Fruit fly (Drosophila melanogaster) whole organism, embryonic: Measurements from ENCODE around the gene Mcm5.

Experiments
- Antp ChIP-seq: fragments of 200-800 bp; sonication (Bioruptor generic); optimal IDR thresholded peaks from 3 replicates; lab custom pipeline; 2016; ENCODE audit warnings: missing biosample characterization, missing genetic modification characterization
- CG11093 ChIP-seq: fragments of 200-800 bp; sonication (Bioruptor generic); IDR thresholded peaks from 3 replicates; pipeline ENCODE4 v1.3.6; 2022; ENCODE audit warnings: missing biosample characterization, missing genetic modification characterization
- CG13123 ChIP-seq: fragments of 200-800 bp; sonication (Bioruptor generic); optimal IDR thresholded peaks from 2 replicates; lab custom pipeline; 2016; ENCODE audit warnings: missing biosample characterization, missing genetic modification characterization
- CG14014 ChIP-seq: fragments of 200-800 bp; sonication (Bioruptor generic); IDR thresholded peaks from 2 replicates; pipeline ENCODE4 v1.3.6; 2022; ENCODE audit warnings: missing biosample characterization, missing genetic modification characterization
- CG14965 ChIP-seq: fragments of 200-800 bp; sonication (Bioruptor generic); optimal IDR thresholded peaks from 2 replicates; lab custom pipeline; 2016; ENCODE audit warnings: missing biosample characterization, missing genetic modification characterization, borderline replicate concordance
- CG1603 ChIP-seq: fragments of 200-800 bp; sonication (Bioruptor generic); optimal IDR thresholded peaks from 2 replicates; lab custom pipeline; 2019; ENCODE audit warnings: missing biosample characterization, mild to moderate bottlenecking, missing genetic modification characterization, moderate library complexity
- CG17359 ChIP-seq: fragments of 200-800 bp; sonication (Bioruptor generic); optimal IDR thresholded peaks from 3 replicates; lab custom pipeline; 2018; ENCODE audit warnings: missing biosample characterization, mild to moderate bottlenecking, missing genetic modification characterization, moderate library complexity
- CG17361 ChIP-seq: fragments of 200-800 bp; sonication (Bioruptor generic); IDR thresholded peaks from 3 replicates; pipeline ENCODE4 v1.3.6; 2022; ENCODE audit warnings: missing biosample characterization, missing genetic modification characterization
- CG18011 ChIP-seq: fragments of 200-800 bp; sonication (Bioruptor generic); optimal IDR thresholded peaks from 2 replicates; lab custom pipeline; 2017; ENCODE audit warnings: missing biosample characterization, missing genetic modification characterization, mild to moderate bottlenecking, moderate library complexity, missing genotype
- CG18262 ChIP-seq: fragments of 200-800 bp; optimal IDR thresholded peaks from 3 replicates; lab custom pipeline; 2019; ENCODE audit warnings: missing biosample characterization, mild to moderate bottlenecking, missing genetic modification characterization, moderate library complexity
- CG2129 ChIP-seq: fragments of 200-800 bp; sonication (Bioruptor generic); IDR thresholded peaks from 2 replicates; pipeline ENCODE4 v1.3.6; 2022; ENCODE audit warnings: missing biosample characterization, missing genetic modification characterization; ENCODE audit not compliant: partially characterized antibody
- CG31365 ChIP-seq: fragments of 200-800 bp; sonication (Bioruptor generic); optimal IDR thresholded peaks from 2 replicates; lab custom pipeline; 2018; ENCODE audit warnings: missing biosample characterization, mild to moderate bottlenecking, missing genetic modification characterization
- CG31441 ChIP-seq: fragments of 200-800 bp; sonication (Bioruptor generic); IDR thresholded peaks from 2 replicates; pipeline ENCODE4 v1.3.6; 2022; ENCODE audit warnings: missing biosample characterization, missing genetic modification characterization
- CG4424 ChIP-seq: fragments of 200-800 bp; sonication (Bioruptor generic); optimal IDR thresholded peaks from 3 replicates; lab custom pipeline; 2016; ENCODE audit warnings: missing biosample characterization, missing genetic modification characterization
- CG8944 ChIP-seq: fragments of 200-800 bp; sonication (Bioruptor generic); optimal IDR thresholded peaks from 3 replicates; lab custom pipeline; 2016; ENCODE audit warnings: missing biosample characterization, missing genetic modification characterization
- Dfd ChIP-seq, 2 experiments: fragments of >200 bp; optimal IDR thresholded peaks; 2 replicates each; lab custom pipeline; 2017; ENCODE audit warnings: missing biosample characterization in 2 of 2, missing genetic modification characterization in 2 of 2
- E2f1 ChIP-seq: fragments of 200-800 bp; sonication (Bioruptor generic); IDR thresholded peaks from 2 replicates; pipeline ENCODE4 v1.3.6; 2022; ENCODE audit warnings: missing biosample characterization, missing genetic modification characterization
- Ets65A ChIP-seq: fragments of 200-800 bp; sonication (Bioruptor generic); peaks from one replicate; lab custom pipeline; 2016; ENCODE audit warnings: missing biosample characterization, missing genetic modification characterization
- Gsc ChIP-seq: fragments of 200-800 bp; sonication (Bioruptor generic); IDR thresholded peaks from 2 replicates; pipeline ENCODE4 v1.3.6; 2022; ENCODE audit warnings: missing biosample characterization, missing genetic modification characterization
- H15 ChIP-seq: fragments of 200-800 bp; sonication (Bioruptor generic); IDR thresholded peaks from 3 replicates; pipeline ENCODE4 v1.3.6; 2022; ENCODE audit warnings: missing biosample characterization, missing genetic modification characterization
- Hey ChIP-seq: fragments of 200-800 bp; sonication (Bioruptor generic); optimal IDR thresholded peaks from 3 replicates; lab custom pipeline; 2018; ENCODE audit warnings: missing biosample characterization, mild to moderate bottlenecking, missing genetic modification characterization
- HmgD ChIP-seq: fragments of 200-800 bp; sonication (Bioruptor generic); optimal IDR thresholded peaks from 3 replicates; lab custom pipeline; 2016; ENCODE audit warnings: missing biosample characterization, missing genetic modification characterization
- Hr3 ChIP-seq: fragments of 200-800 bp; sonication (Bioruptor generic); optimal IDR thresholded peaks from 3 replicates; lab custom pipeline; 2016; ENCODE audit warnings: missing biosample characterization, missing genetic modification characterization
- MBD-R2 ChIP-seq: fragments of 200-800 bp; sonication (Bioruptor generic); IDR thresholded peaks from 2 replicates; pipeline ENCODE4 v1.3.6; 2022; ENCODE audit warnings: missing biosample characterization, missing genetic modification characterization
- Med ChIP-seq: fragments of 200-800 bp; sonication (Bioruptor generic); peaks from one replicate; lab custom pipeline; 2016; ENCODE audit warnings: missing biosample characterization, missing genetic modification characterization, mild to moderate bottlenecking, inconsistent platforms, moderate library complexity
- Meics ChIP-seq: fragments of 200-800 bp; sonication (Bioruptor generic); optimal IDR thresholded peaks from 2 replicates; lab custom pipeline; 2017; ENCODE audit warnings: missing biosample characterization, mild to moderate bottlenecking, missing genetic modification characterization
- Mes4 ChIP-seq: fragments of 200-800 bp; sonication (Bioruptor generic); optimal IDR thresholded peaks from 2 replicates; lab custom pipeline; 2016; ENCODE audit warnings: missing biosample characterization, missing genetic modification characterization
- Sry-δ ChIP-seq: fragments of 200-800 bp; sonication (Bioruptor generic); optimal IDR thresholded peaks from 2 replicates; lab custom pipeline; 2016; ENCODE audit warnings: missing biosample characterization, missing genetic modification characterization
- aop ChIP-seq: fragments of 200-800 bp; sonication (Bioruptor generic); IDR thresholded peaks from 2 replicates; pipeline ENCODE4 v1.3.6; 2022; ENCODE audit warnings: missing biosample characterization, missing genetic modification characterization
- ase ChIP-seq: fragments of 200-800 bp; sonication (Bioruptor generic); IDR thresholded peaks from 3 replicates; pipeline ENCODE4 v1.3.6; 2022; ENCODE audit warnings: missing biosample characterization, missing genetic modification characterization
- bsh ChIP-seq, 2 experiments: fragments of 200-800 bp; sonication (Bioruptor generic); optimal IDR thresholded peaks; 2 replicates each; lab custom pipeline; 2017 to 2018; ENCODE audit warnings: mild to moderate bottlenecking in 2 of 2, missing biosample characterization in 2 of 2, missing genetic modification characterization in 2 of 2, moderate library complexity in 1 of 2
- dysf ChIP-seq: fragments of 200-800 bp; sonication (Bioruptor generic); IDR thresholded peaks from 3 replicates; pipeline ENCODE4 v1.3.6; 2022; ENCODE audit warnings: missing biosample characterization, missing genetic modification characterization
- en ChIP-seq: fragments of 200-800 bp; sonication (Bioruptor generic); optimal IDR thresholded peaks from 2 replicates; lab custom pipeline; 2016; ENCODE audit warnings: missing biosample characterization, missing genetic modification characterization
- jumu ChIP-seq: fragments of 200-800 bp; sonication (Bioruptor generic); optimal IDR thresholded peaks from 3 replicates; lab custom pipeline; 2016; ENCODE audit warnings: missing biosample characterization, missing genetic modification characterization
- lbe ChIP-seq: fragments of 200-800 bp; sonication (Bioruptor generic); optimal IDR thresholded peaks from 2 replicates; lab custom pipeline; 2016; ENCODE audit warnings: missing biosample characterization, mild to moderate bottlenecking, missing genetic modification characterization
- maf-S ChIP-seq: fragments of 200-800 bp; sonication (Bioruptor generic); optimal IDR thresholded peaks from 2 replicates; lab custom pipeline; 2016; ENCODE audit warnings: missing biosample characterization, missing genetic modification characterization
- nmo ChIP-seq: fragments of 200-800 bp; sonication (Bioruptor generic); optimal IDR thresholded peaks from 2 replicates; lab custom pipeline; 2018; ENCODE audit warnings: missing biosample characterization, mild to moderate bottlenecking, missing genetic modification characterization, moderate library complexity
- nom ChIP-seq: fragments of 200-800 bp; sonication (Bioruptor generic); optimal IDR thresholded peaks from 2 replicates; lab custom pipeline; 2017; ENCODE audit warnings: missing biosample characterization, missing genetic modification characterization, mild to moderate bottlenecking, moderate library complexity, missing genetic modification reagents
- onecut ChIP-seq: fragments of 200-800 bp; sonication (Bioruptor generic); IDR thresholded peaks from 2 replicates; pipeline ENCODE4 v1.3.6; 2022; ENCODE audit warnings: missing biosample characterization, missing genetic modification characterization
- p53 ChIP-seq: fragments of 200-800 bp; sonication (Bioruptor generic); optimal IDR thresholded peaks from 2 replicates; lab custom pipeline; 2016; ENCODE audit warnings: missing biosample characterization, missing genetic modification characterization
- pb ChIP-seq: fragments of 200-800 bp; sonication (Bioruptor generic); optimal IDR thresholded peaks from 3 replicates; lab custom pipeline; 2016; ENCODE audit warnings: missing biosample characterization, missing genetic modification characterization
- phol ChIP-seq: fragments of 200-800 bp; sonication (Bioruptor generic); optimal IDR thresholded peaks from 3 replicates; lab custom pipeline; 2018; ENCODE audit warnings: missing biosample characterization, mild to moderate bottlenecking, missing genetic modification characterization, moderate library complexity
- prd ChIP-seq, 3 experiments: fragments of >200 bp in 2 of 3; fragments of 200-800 bp in 1 of 3; sonication (Bioruptor generic) in 1 of 3; optimal IDR thresholded peaks in 2 of 3; IDR thresholded peaks in 1 of 3; 2 replicates in 2 of 3; 3 replicates in 1 of 3; pipeline versions ENCODE4 v1.3.6 to Lab custom; 2017 to 2022; ENCODE audit warnings: missing biosample characterization in 1 of 3, missing genetic modification characterization in 1 of 3
- pzg ChIP-seq: fragments of 200-800 bp; sonication (Bioruptor generic); optimal IDR thresholded peaks from 3 replicates; lab custom pipeline; 2018; ENCODE audit warnings: missing biosample characterization, mild to moderate bottlenecking, missing genetic modification characterization, moderate library complexity
- ro ChIP-seq: fragments of 200-800 bp; sonication (Bioruptor generic); IDR thresholded peaks from 2 replicates; pipeline ENCODE4 v1.3.6; 2022; ENCODE audit warnings: missing biosample characterization, missing genetic modification characterization
- sens ChIP-seq: fragments of 200-800 bp; sonication (Bioruptor generic); peaks from one replicate; lab custom pipeline; 2016; ENCODE audit warnings: missing biosample characterization, missing genetic modification characterization
- sim ChIP-seq: fragments of 200-800 bp; sonication (Bioruptor generic); IDR thresholded peaks from 2 replicates; pipeline ENCODE4 v1.3.6; 2022; ENCODE audit warnings: missing biosample characterization, missing genetic modification characterization
- sob ChIP-seq: fragments of 200-800 bp; sonication (Bioruptor generic); IDR thresholded peaks from 2 replicates; pipeline ENCODE4 v1.3.6; 2022; ENCODE audit warnings: missing biosample characterization, missing genetic modification characterization
- ssp ChIP-seq: fragments of 200-800 bp; sonication (Bioruptor generic); IDR thresholded peaks from 2 replicates; pipeline ENCODE4 v1.3.6; 2022; ENCODE audit warnings: missing biosample characterization, missing genetic modification characterization
- tap ChIP-seq: fragments of 200-800 bp; optimal IDR thresholded peaks from 3 replicates; lab custom pipeline; 2019; ENCODE audit warnings: missing biosample characterization, mild to moderate bottlenecking, missing genetic modification characterization, moderate library complexity
- vnd ChIP-seq: fragments of 200-800 bp; sonication (Bioruptor generic); IDR thresholded peaks from 3 replicates; pipeline ENCODE4 v1.3.6; 2022; ENCODE audit warnings: missing biosample characterization, missing genetic modification characterization; ENCODE audit not compliant: partially characterized antibody

The Mcm5 gene

DNA sequence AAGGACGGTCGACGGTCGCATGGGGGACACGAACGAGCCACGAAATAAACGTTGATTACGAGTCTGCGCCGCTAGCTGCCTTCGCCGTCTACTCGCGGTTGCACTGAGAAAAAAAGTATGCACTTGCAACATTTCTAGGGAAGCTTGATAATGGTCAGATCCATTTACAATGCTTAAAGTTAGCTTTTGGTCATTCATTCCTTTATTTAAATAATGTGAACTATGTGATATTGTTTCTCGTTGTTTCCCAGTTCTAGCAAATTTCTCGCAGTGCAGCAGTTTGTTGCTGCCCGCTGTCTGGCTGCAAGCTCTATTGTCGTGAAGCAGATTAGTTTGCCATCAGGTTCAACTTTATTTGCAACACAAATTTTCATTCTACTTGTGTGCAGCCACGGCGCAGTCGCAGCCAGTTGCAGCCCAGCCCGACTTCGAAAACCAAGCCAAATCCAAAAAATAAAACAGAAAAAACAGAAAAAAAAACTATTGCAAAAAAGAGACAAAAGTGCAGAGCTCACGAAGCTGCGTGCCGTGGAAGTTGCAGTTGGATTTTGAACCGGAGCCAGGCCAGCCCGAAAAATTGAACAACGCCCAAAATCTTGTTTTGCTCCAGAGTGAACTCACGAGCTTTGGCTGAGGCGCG is 44.3 kb downstream of the Mcm5 start (continued):
- no peak for TF ChIP-seq prd (optimal IDR thresholded peaks at IDR 0.05; lab: Kevin White, UChicago)
- TF ChIP-seq prd (GFP tag; IDR thresholded peaks at IDR 0.05; lab: Robert Waterston, UW), result peak; percentile 47; the same call in 2 of the 3 replicates
- TF ChIP-seq CG17359 (tag; lab: Kevin White, UChicago), result peak; percentile 8
- no peak for TF ChIP-seq jumu (GFP tag; lab: Kevin White, UChicago)
- peak; percentile 32 for TF ChIP-seq CG4424
- 0 out of 3 replicates have a peak, but pooled peaks have one; percentile 40 for TF ChIP-seq dysf (GFP tag; lab: Robert Waterston, UW)
- TF ChIP-seq onecut (GFP tag; lab: Robert Waterston, UW), result no peak
- TF ChIP-seq nom (GFP tag; lab: Kevin White, UChicago), result peak; percentile 79
- TF ChIP-seq sim, result peak; percentile 38; the same call in 1 of the 2 replicates
- peak; percentile 7 for TF ChIP-seq Antp (GFP tag; lab: Kevin White, UChicago)
- peak; percentile 35 for TF ChIP-seq phol (tag; lab: Kevin White, UChicago)
- no peak for TF ChIP-seq sob
- no peak for TF ChIP-seq CG31365 (tag; lab: Kevin White, UChicago)
- no peak for TF ChIP-seq Meics (GFP tag; lab: Kevin White, UChicago)
- no peak for TF ChIP-seq maf-S
- no peak for TF ChIP-seq CG18011 (GFP tag; lab: Kevin White, UChicago)
- peak; percentile 9; the same call in 1 of the 2 replicates for TF ChIP-seq Gsc (GFP tag; lab: Robert Waterston, UW)
- no peak for TF ChIP-seq ro (GFP tag; lab: Robert Waterston, UW)
- no peak for TF ChIP-seq Mes4 (GFP tag; lab: Kevin White, UChicago)
- TF ChIP-seq CG17361 (GFP tag; lab: Robert Waterston, UW), result no peak
- TF ChIP-seq nmo (GFP tag; lab: Kevin White, UChicago), result peak; percentile 7
- TF ChIP-seq pzg (GFP tag; lab: Kevin White, UChicago), result no peak
- no peak for TF ChIP-seq aop (GFP tag; lab: Robert Waterston, UW)
- TF ChIP-seq pb (GFP tag; lab: Kevin White, UChicago), result no peak
- TF ChIP-seq vnd (GFP tag; lab: Robert Waterston, UW), result no peak
- peak; percentile 11 for TF ChIP-seq CG18262
- TF ChIP-seq ase (GFP tag; lab: Robert Waterston, UW), result 0 out of 3 replicates have a peak, but pooled peaks have one; percentile 17
- TF ChIP-seq p53, result no peak
- TF ChIP-seq tap (tag; lab: Kevin White, UChicago), result no peak
- TF ChIP-seq CG31441 (GFP tag; lab: Robert Waterston, UW), result peak; percentile 42; the same call in 1 of the 2 replicates
- no peak for TF ChIP-seq MBD-R2 (GFP tag; lab: Robert Waterston, UW)
- TF ChIP-seq bsh (GFP tag; optimal IDR thresholded peaks at IDR 0.05; lab: Kevin White, UChicago), result peak in 1 of 2 experiments; percentile 67
- TF ChIP-seq H15 (GFP tag; lab: Robert Waterston, UW), result no peak
- no peak for TF ChIP-seq CG8944 (GFP tag; lab: Kevin White, UChicago)
- no peak for TF ChIP-seq E2f1 (GFP tag; lab: Robert Waterston, UW)
- no peak for TF ChIP-seq Sry-δ
- no peak for TF ChIP-seq CG14014 (GFP tag; lab: Robert Waterston, UW)
- TF ChIP-seq Hr3 (GFP tag; lab: Kevin White, UChicago), result no peak
- peak; percentile 45 for TF ChIP-seq sens (GFP tag; lab: Kevin White, UChicago)
- no peak for TF ChIP-seq Hey (tag; lab: Kevin White, UChicago)

DNA sequence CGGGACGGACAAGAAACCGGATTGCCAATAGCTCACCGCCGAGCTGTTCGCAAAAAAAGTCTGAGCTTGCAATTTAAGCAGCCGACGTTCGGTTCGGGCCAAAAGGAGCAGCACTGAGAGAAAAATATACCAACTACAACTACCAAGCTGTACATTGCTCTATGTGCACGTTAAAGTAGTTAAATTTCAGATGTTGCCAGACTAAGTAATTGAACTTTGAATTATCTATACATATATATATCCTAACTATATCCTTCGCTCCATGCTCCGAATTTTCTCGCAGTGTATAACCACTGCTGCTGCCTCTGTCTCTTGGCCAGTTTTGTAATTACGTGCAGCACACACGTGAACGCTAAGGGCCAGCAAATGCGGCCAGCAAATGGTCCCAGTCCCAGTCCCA is 46.6 kb downstream of the Mcm5 start:
- peak; percentile 28 for TF ChIP-seq Med (GFP tag; lab: Kevin White, UChicago)
- peak; percentile 25 for TF ChIP-seq CG1603 (tag; lab: Kevin White, UChicago)
- no peak for TF ChIP-seq en (GFP tag; lab: Kevin White, UChicago)
- TF ChIP-seq CG13123 (GFP tag; lab: Kevin White, UChicago), result no peak
- TF ChIP-seq CG14965, result no peak
- no peak for TF ChIP-seq HmgD (GFP tag; lab: Kevin White, UChicago)
- peak; percentile 19 for TF ChIP-seq Ets65A (GFP tag; lab: Kevin White, UChicago)
- no peak for TF ChIP-seq CG2129 (GFP tag; lab: Robert Waterston, UW)
- no peak for TF ChIP-seq prd (optimal IDR thresholded peaks at IDR 0.05; lab: Kevin White, UChicago)
- peak; percentile 60; the same call in 2 of the 3 replicates for TF ChIP-seq prd (GFP tag; IDR thresholded peaks at IDR 0.05; lab: Robert Waterston, UW)
- no peak for TF ChIP-seq ssp (GFP tag; lab: Robert Waterston, UW)
- peak; percentile 96 for TF ChIP-seq lbe (GFP tag; lab: Kevin White, UChicago)
- no peak for TF ChIP-seq Dfd (GFP tag; optimal IDR thresholded peaks at IDR 0.05; lab: Kevin White, UChicago)
- peak; percentile 16; the same call in 1 of the 3 replicates for TF ChIP-seq CG11093 (GFP tag; lab: Robert Waterston, UW)
